Fruit fly (Drosophila melanogaster): ENCODE measurements around the gene CG34250.
A peak's percentile ranks its signal among the peaks of the same experiment; 100 is the strongest.

Gene CG34250

dm6 chr3L:17475979-17476393 lies at the start of gene CG34250 (continued):
- TF ChIP-seq CG13123 (GFP tag; optimal IDR thresholded peaks at IDR 0.05) (peak; percentile 36), CG1603 (tag; optimal IDR thresholded peaks at IDR 0.05) (peak; percentile 25), CG11696 (GFP tag; IDR thresholded peaks at IDR 0.05) (no peak), CG2875 (GFP tag; optimal IDR thresholded peaks at IDR 0.05) (no peak), CG4424 (GFP tag; optimal IDR thresholded peaks at IDR 0.05) (peak; percentile 52), ssp (GFP tag; IDR thresholded peaks at IDR 0.05) (no peak), hkb (optimal IDR thresholded peaks at IDR 0.05) (peak; percentile 23), hkb (GFP tag; IDR thresholded peaks at IDR 0.05) (no peak; the same call in 1 of the 2 replicates), ttk (GFP tag; IDR thresholded peaks at IDR 0.05) (no peak), CG18619 (GFP tag; optimal IDR thresholded peaks at IDR 0.05) (peak; percentile 46), CG17361 (GFP tag; IDR thresholded peaks at IDR 0.05) (peak; percentile 48; the same call in 2 of the 3 replicates), CG2129 (GFP tag; IDR thresholded peaks at IDR 0.05; ENCODE audit: partially characterized antibody) (peak; percentile 28; the same call in 1 of the 2 replicates), Oli (tag; optimal IDR thresholded peaks at IDR 0.05) (no peak), ems (GFP tag; optimal IDR thresholded peaks at IDR 0.05) (peak; percentile 34), ftz-f1 (GFP tag; optimal IDR thresholded peaks at IDR 0.05) (no peak), sens-2 (GFP tag; IDR thresholded peaks at IDR 0.05) (no peak), pum (GFP tag; optimal IDR thresholded peaks at IDR 0.05) (peak; percentile 14), lilli (GFP tag; optimal IDR thresholded peaks at IDR 0.05) (peak; percentile 64), CG18262 (tag; optimal IDR thresholded peaks at IDR 0.05) (peak; percentile 37), dpn (GFP tag; optimal IDR thresholded peaks at IDR 0.05) (peak; percentile 41 to 55), pita (GFP tag; optimal IDR thresholded peaks at IDR 0.05) (peak; percentile 71), kni (GFP tag; optimal IDR thresholded peaks at IDR 0.05) (no peak), stwl (tag; optimal IDR thresholded peaks at IDR 0.05) (peak; percentile 83), CG11093 (GFP tag; IDR thresholded peaks at IDR 0.05) (no peak), CG3281 (GFP tag; optimal IDR thresholded peaks at IDR 0.05) (peak; percentile 21), Sox102F (GFP tag; optimal IDR thresholded peaks at IDR 0.05) (peak; percentile 7), CG8388 (GFP tag; optimal IDR thresholded peaks at IDR 0.05) (no peak), CG13287 (GFP tag; IDR thresholded peaks at IDR 0.05; ENCODE audit: partially characterized antibody) (peak; percentile 87), cwo (GFP tag; optimal IDR thresholded peaks at IDR 0.05) (no peak), ken (GFP tag; IDR thresholded peaks at IDR 0.05) (no peak), vnd (GFP tag; IDR thresholded peaks at IDR 0.05; ENCODE audit: partially characterized antibody) (peak; percentile 70), sna (GFP tag; IDR thresholded peaks at IDR 0.05; ENCODE audit: partially characterized antibody) (peak; percentile 76), CG9215 (GFP tag; IDR thresholded peaks at IDR 0.05) (no peak), CG32532 (GFP tag; IDR thresholded peaks at IDR 0.05) (peak; percentile 51), Blimp-1 (GFP tag; optimal IDR thresholded peaks at IDR 0.05) (peak; percentile 29), CG4854 (GFP tag; optimal IDR thresholded peaks at IDR 0.05) (peak; percentile 37), trem (tag; optimal IDR thresholded peaks at IDR 0.05) (peak; percentile 87), slbo (GFP tag; IDR thresholded peaks at IDR 0.05) (peak; percentile 47; the same call in 1 of the 2 replicates), CG9817 (tag; optimal IDR thresholded peaks at IDR 0.05) (no peak), CG10321 (GFP tag; IDR thresholded peaks at IDR 0.05) (no peak), az2 (GFP tag; optimal IDR thresholded peaks at IDR 0.05) (peak; percentile 18), Gug (GFP tag; IDR thresholded peaks at IDR 0.05) (no peak; the same call in 3 of the 4 replicates), Xbp1 (GFP tag; optimal IDR thresholded peaks at IDR 0.05) (peak; percentile 47), CG7839 (tag; optimal IDR thresholded peaks at IDR 0.05) (peak; percentile 9), lab (GFP tag; optimal IDR thresholded peaks at IDR 0.05) (peak; percentile 22), NfI (GFP tag; optimal IDR thresholded peaks at IDR 0.05) (no peak), grau (tag; optimal IDR thresholded peaks at IDR 0.05) (peak; percentile 49), CG10274 (GFP tag; optimal IDR thresholded peaks at IDR 0.05) (peak; percentile 0), CG14441 (GFP tag; IDR thresholded peaks at IDR 0.05) (no peak), gcm2 (GFP tag; optimal IDR thresholded peaks at IDR 0.05) (peak; percentile 37)
